Fruit fly (Drosophila melanogaster): Measurements from ENCODE around the gene CG1236.

- TF ChIP-seq jumu (GFP tag; optimal IDR thresholded peaks at IDR 0.05): no peak
- TF ChIP-seq CG14860 (GFP tag; IDR thresholded peaks at IDR 0.05; ENCODE audit: partially characterized antibody): no peak
- no peak for TF ChIP-seq chif (GFP tag; optimal IDR thresholded peaks at IDR 0.05)
- TF ChIP-seq crp (GFP tag; optimal IDR thresholded peaks at IDR 0.05): no peak
- TF ChIP-seq CG14965 (GFP tag; optimal IDR thresholded peaks at IDR 0.05; ENCODE audit: borderline replicate concordance): no peak
- no peak for TF ChIP-seq Mes4 (GFP tag; optimal IDR thresholded peaks at IDR 0.05)
- TF ChIP-seq CG10147 (GFP tag; optimal IDR thresholded peaks at IDR 0.05): no peak
- no peak for TF ChIP-seq CG17328 (GFP tag; IDR thresholded peaks at IDR 0.05)
- no peak for TF ChIP-seq CG18476 (GFP tag; optimal IDR thresholded peaks at IDR 0.05)
Observed at dm6 chr3R:5771614-5772202, 35.2 kb downstream of the CG1236 start.

All from whole organism, embryonic.